Fruit fly (Drosophila melanogaster): ENCODE data around the gene Ythdc1.

DNA sequence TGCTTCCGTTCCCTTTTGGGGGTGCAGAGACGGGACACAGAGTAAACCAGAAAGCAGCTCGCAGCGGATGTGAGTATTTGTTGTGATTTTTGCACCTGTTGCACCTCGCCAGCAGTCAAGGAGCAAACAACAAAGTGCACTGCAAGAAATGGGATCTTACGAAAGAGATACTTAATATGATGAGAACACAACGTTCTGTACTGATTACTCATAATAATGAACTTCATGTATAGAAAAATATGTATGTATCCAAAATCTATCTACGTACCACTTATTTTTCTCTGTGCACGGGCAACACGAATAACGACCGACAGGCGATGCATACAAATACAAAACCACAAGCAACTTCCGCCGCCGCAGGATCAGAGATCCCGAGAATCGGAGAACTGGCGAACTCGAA is 23.9 kb upstream of the Ythdc1 start:
- TF ChIP-seq Clk (GFP tag; optimal IDR thresholded peaks at IDR 0.05) (no peak), pad (GFP tag; optimal IDR thresholded peaks at IDR 0.05) (no peak), CG7101 (tag; optimal IDR thresholded peaks at IDR 0.05) (no peak), CG5204 (GFP tag; optimal IDR thresholded peaks at IDR 0.05) (no peak), CG33017 (tag; optimal IDR thresholded peaks at IDR 0.05) (no peak), bab1 (GFP tag; optimal IDR thresholded peaks at IDR 0.05) (no peak), ovo (GFP tag; optimal IDR thresholded peaks at IDR 0.05) (no peak), tj (GFP tag; optimal IDR thresholded peaks at IDR 0.05) (no peak), kay (GFP tag; ENCODE audit: borderline replicate concordance) (no peak), cic (GFP tag; optimal IDR thresholded peaks at IDR 0.05) (no peak), CG11617 (GFP tag; optimal IDR thresholded peaks at IDR 0.05) (no peak), Hr96 (GFP tag; optimal IDR thresholded peaks at IDR 0.05) (no peak), CG14711 (tag; optimal IDR thresholded peaks at IDR 0.05) (no peak), CG1620 (GFP tag; optimal IDR thresholded peaks at IDR 0.05) (no peak)

All from whole organism, adult.